Fruit fly (Drosophila melanogaster) Kc167 (cell line): ENCODE data around the gene CG12010.

Source experiments
- Myc ChIP-seq: fragments of >200 bp; optimal IDR thresholded peaks from 2 replicates; lab custom pipeline; 2017; ENCODE audit warnings: missing external identifiers
- Sin3A ChIP-seq: fragments of >200 bp; optimal IDR thresholded peaks from 2 replicates; lab custom pipeline; 2018; ENCODE audit warnings: missing external identifiers
- h ChIP-seq: fragments of >200 bp; optimal IDR thresholded peaks from 3 replicates; lab custom pipeline; 2018; ENCODE audit warnings: missing external identifiers
- insv ChIP-seq: fragments of >200 bp; optimal IDR thresholded peaks from 3 replicates; lab custom pipeline; 2018; ENCODE audit warnings: missing external identifiers
- psq ChIP-seq: fragments of >200 bp; optimal IDR thresholded peaks from 2 replicates; lab custom pipeline; 2017; ENCODE audit warnings: missing external identifiers
- ttk ChIP-seq: sonication (Bioruptor generic); optimal IDR thresholded peaks from 2 replicates; lab custom pipeline; 2017; ENCODE audit warnings: missing external identifiers

CG12010 gene

DNA sequence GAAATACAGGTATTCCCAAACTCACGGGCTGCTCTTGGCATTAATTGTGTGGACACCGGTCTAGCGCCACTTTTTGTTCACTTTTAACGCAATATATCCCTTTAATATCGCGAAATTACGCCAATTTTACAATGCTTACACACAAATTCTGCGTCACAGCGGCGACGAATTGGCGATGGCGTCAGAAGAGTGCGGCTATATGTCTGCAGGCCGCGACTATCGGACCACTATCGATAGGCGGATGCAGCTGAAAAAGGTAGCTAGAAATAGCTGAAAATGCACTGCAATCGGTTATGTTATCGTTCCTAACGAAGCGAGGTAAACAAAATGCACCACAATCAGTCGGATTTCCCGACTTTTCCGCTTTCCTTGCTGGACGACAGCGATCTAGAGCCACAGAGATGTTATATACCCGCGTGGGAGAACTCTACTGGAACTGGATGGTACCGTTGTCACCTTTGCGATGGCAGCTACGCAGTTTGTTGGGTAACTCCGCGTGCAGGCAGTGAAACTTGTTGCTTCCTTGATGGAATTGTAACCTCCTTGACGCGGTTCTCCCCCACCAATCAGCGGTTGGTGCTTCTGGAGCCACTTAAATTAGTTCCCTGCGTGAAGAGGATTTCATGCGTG is at the start of gene CG12010, which contains the start of gene Ythdc1:
TSS of gene CG12010 (plus strand) at position 289 of the 630 bp plus-strand sequence.
TSS of gene Ythdc1 (minus strand) at position 177 of the 630 bp plus-strand sequence.
- peak; percentile 75 for TF ChIP-seq insv (lab: Kevin White, UChicago)
- TF ChIP-seq psq (lab: Kevin White, UChicago) = no peak
- no peak for TF ChIP-seq Sin3A (lab: Kevin White, UChicago)
- peak; percentile 70 for TF ChIP-seq h
- TF ChIP-seq ttk (lab: Kevin White, UChicago) = no peak

DNA sequence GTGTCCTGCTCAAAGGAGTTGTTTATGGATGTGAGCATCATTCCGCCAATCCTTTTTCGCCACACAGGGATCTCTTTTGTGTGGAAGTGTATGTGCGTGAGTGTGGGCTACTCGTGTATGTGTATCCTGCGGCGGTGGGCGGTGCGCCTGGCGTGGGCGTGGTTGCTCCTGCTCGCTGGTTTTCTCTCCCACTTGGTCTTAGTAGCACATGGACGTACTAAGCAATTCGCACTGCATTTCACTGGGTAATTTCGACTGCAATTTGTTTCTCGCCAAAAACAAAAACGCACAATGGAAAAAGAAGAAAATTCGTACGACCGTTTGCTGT is 48.5 kb upstream of the CG12010 start:
- TF ChIP-seq Myc = no peak
- no peak for TF ChIP-seq psq (lab: Kevin White, UChicago)

DNA sequence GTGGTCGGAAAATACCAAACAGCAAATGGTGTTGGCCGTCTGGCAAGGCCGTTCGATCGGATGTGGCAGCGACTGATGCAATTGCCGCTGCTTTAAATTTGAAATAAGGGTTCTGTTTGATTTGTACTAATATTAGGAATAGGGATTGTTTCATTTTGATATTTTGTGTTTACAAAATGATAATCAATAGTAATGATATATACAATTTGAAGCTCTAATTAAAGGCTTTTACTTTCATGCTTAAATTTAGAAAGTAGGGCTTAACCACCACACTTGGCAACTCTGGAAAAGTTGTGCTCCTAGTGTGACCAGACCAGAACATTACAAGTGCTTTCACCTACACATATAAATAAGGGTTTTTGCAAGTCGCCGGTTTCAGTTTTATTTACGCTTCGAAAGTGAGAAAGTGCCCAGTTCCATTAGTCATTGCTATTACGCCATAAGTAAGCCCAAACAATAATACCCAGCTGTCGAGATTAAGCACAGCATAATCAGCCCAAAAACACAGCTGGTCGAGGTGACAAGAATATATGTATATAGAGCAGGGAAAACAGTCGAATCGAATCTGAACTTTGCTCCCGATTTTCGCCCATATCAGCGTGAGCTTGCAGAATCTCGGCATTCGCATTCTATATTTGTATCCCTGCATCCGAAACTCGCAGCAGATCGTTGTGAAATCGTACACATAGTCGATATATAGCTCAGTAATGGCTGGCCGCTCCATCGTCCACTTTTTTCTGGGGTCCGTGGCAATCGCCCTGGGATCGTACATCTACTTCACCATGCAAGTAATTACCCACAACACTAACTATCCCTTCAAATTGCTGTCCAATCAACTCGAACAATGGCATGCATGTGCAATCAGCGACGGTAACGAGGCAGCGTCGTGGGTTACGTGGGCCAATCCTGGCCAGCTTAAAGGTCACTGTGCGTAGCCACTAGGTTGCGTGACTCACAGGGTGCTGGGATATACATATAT is 47.9 kb upstream of the CG12010 start, which contains the start of gene Gtpx:
TSS of gene Gtpx (plus strand) at position 341 of the 979 bp plus-strand sequence.
- no peak for TF ChIP-seq psq (lab: Kevin White, UChicago)
- no peak for TF ChIP-seq ttk (lab: Kevin White, UChicago)
- TF ChIP-seq h = peak; percentile 57
- TF ChIP-seq insv (lab: Kevin White, UChicago) = no peak
- no peak for TF ChIP-seq Myc

DNA sequence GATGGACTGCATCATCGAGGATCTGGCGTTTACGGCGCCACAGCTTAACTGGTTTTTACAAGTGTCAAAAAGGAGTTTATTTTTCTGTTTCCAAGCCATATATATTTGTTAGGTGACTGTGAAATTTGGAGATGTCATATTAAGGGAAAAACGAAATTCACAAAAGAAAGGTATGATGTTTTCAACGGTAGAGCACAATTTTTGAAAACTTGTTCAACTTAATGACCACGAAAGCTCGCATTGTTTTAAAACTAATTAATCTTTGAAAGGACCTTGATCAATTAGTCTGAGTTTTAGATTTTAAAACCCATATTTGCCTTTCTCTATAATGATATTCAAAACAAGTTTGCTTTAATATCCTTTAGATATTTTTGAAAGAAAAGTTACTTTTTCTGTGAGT is 45.3 kb upstream of the CG12010 start, which contains the start of gene Strip:
TSS of gene Strip (minus strand) at position 101 of the 400 bp plus-strand sequence.
- no peak for TF ChIP-seq psq (lab: Kevin White, UChicago)
- no peak for TF ChIP-seq ttk (lab: Kevin White, UChicago)
- TF ChIP-seq insv (lab: Kevin White, UChicago) = no peak
- TF ChIP-seq h = no peak
- TF ChIP-seq Sin3A (lab: Kevin White, UChicago) = no peak
- no peak for TF ChIP-seq Myc

DNA sequence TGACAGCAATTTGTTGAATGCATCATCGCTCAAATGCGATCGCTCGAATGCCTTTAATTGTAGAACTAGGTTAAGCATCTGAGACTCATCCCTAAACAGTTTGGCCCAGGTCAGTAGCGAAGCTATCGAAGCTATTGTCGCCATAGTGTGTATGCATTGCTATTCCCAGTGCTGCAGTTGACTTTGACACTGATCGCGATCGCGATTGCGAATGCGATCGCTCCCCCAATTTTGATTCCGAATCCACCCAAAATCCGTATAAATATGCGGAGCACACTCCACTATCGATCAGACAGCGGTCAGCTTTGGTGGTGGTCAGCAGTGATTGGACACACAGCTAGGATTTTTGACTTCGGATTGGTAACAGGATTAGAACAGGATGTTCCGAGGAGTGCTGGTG is 44.3 kb upstream of the CG12010 start, which contains the start of gene CG14961:
TSS of gene CG14961 (plus strand) at position 301 of the 400 bp plus-strand sequence.
- TF ChIP-seq psq (lab: Kevin White, UChicago) (no peak), ttk (lab: Kevin White, UChicago) (no peak), insv (lab: Kevin White, UChicago) (no peak), Myc (no peak), Sin3A (lab: Kevin White, UChicago) (no peak), h (no peak)

DNA sequence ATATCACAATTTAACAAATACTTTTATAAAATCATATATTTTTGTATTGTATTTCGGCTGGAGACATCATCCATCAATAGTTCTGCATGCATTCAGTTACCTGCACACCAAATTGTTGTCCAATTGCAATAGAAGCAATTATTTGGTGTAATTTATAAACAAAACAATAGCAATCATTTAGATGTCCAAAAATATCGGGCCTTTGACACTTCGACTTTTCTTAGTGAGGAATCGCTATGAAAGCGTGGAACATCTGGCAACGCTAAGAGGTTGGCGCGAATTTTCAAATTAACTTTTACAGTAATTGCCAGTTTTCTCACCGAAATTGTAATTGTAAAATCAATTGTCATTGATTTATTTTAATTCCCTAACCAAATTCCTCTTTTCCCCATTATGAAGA is 39.3 kb upstream of the CG12010 start, which contains the start of gene CG14969:
TSS of gene CG14969 (minus strand) at position 195 of the 400 bp plus-strand sequence.
- TF ChIP-seq Sin3A (lab: Kevin White, UChicago) = no peak
- TF ChIP-seq h = no peak
- TF ChIP-seq ttk (lab: Kevin White, UChicago) = no peak
- TF ChIP-seq insv (lab: Kevin White, UChicago) = no peak
- no peak for TF ChIP-seq Myc
- no peak for TF ChIP-seq psq (lab: Kevin White, UChicago)

DNA sequence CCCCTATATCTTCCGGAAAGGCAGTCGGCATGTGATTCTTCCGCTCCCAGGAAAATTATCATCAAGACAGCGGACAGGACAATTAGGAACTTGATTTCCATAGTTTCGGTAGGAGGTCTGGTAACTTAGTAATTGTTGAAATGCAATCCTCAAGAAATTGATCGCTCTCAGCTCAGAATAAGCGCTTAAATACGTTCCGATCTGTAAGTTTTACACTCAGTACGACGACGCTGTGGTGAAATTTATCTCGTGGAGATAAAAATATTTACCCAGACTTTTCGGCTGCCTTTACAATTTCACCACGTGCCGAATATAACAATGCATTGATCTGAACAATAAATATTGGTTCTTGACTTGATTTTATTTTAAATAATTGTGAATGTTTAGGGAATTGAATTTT is 38.4 kb upstream of the CG12010 start, which contains the start of gene Drsl1:
TSS of gene Drsl1 (minus strand) at position 101 of the 400 bp plus-strand sequence.
- no peak for TF ChIP-seq insv (lab: Kevin White, UChicago)
- no peak for TF ChIP-seq psq (lab: Kevin White, UChicago)
- no peak for TF ChIP-seq ttk (lab: Kevin White, UChicago)
- TF ChIP-seq Sin3A (lab: Kevin White, UChicago) = no peak
- no peak for TF ChIP-seq Myc
- TF ChIP-seq h = no peak

DNA sequence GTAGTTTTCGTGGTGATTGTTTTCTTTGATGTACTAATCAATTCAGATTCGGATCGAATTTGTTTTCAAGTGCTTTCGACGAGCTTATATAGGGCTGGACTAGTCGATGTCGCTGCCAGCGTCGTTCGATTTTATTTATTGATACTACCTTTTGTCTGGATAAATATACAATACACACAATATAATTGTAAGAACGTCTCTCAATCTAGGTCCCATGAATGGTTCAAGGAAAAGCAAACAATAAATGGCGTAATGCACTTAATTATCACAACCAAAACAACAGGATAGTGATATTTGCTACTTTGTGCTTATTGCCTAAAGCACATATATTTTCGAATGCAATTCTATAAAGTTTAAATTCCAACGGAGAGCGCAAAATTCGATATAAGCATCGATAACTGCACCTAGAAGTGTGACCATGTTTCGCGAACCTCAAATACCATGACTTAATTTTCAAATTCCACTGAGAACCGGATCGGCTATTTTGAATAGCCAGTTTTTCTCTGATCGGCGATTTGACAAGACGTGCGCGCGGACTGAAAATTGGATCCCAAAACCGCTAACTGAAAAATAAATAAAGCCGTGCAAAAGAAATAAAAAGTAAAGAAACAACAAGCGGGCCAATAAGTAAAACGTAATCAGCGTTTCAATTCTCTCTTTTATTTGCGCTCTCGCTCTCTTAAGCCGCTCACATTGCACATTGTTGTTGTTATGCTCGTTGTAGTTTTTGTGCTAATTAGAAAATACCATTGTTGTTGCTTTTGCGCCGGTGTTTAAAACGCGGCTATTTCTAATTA is 37.5 kb upstream of the CG12010 start, which contains the start of the genes Drsl6 and kst:
TSS of gene Drsl6 (minus strand) at position 51 of the 797 bp plus-strand sequence.
TSS of gene kst (plus strand) at position 493 of the 797 bp plus-strand sequence.
- TF ChIP-seq psq (lab: Kevin White, UChicago) (no peak), Sin3A (lab: Kevin White, UChicago) (no peak), h (no peak)

DNA sequence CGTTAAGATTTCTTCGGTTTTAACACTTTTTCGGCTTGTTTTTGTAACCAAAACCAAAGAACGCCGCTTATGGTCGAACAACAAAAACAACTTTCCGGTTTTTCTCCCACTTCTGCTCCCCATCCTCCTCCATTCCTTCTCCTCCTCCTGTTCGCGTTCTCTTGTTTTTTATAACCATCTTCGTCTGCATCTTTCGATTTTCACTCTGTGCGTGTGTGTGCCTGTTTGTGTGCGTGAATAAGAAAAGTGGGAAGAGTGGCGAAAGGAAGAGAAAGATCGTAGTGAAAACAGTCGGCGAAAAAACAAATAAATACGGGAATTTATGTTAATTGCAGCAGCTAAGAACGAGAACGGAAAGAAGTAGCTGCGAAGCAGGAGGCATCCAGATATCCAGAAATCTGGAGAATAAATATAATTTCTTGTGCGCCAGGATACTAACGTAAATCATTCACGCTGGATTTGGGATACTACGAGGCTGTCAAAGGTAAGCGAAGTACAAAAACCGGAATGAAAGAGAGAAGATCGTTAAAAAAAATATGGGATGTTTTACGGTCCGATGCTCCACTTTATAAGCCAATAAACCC is 36.6 kb upstream of the CG12010 start:
- no peak for TF ChIP-seq psq (lab: Kevin White, UChicago)
- TF ChIP-seq Myc = no peak
- no peak for TF ChIP-seq ttk (lab: Kevin White, UChicago)
- TF ChIP-seq Sin3A (lab: Kevin White, UChicago) = no peak
- no peak for TF ChIP-seq insv (lab: Kevin White, UChicago)
- TF ChIP-seq h = no peak

DNA sequence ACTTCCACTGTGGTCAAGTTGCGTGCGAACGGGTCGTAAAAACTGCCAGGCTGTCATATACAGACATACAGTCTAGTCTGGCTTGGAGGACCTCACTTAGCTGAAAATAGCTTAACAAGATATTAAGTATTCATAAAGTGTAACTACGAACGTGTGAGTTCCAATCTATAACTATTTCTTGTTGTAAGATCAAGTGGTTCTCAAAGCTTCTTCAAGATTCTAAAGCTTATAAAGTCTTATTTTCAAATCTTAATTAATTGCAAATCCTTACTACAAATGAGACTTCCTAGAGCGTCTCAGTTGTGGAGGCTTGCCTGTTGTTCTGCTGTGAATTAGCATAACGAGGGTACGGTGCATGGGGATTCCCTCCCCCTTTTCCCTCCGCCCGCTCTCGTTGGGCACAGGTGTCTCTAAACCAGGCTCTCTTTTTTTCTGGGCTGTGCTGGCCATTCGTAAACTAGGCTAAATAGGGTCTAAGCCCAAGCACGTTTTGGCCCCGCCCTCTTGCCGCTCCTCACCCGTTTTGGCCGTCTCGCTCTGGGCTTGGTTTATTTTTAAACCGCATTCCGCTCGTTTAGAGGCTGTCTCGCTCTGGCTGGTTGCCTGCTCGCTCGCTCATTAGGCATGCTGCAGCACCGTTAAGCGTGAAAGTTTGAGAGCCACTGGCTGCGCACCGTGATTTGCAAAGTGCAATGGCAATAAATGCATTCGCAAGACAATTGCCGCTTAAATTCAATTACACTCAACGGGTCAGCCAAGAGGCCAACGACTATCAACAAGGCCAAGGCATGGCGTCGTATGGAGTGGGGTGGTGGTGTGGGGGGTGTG is 35.8 kb upstream of the CG12010 start:
- TF ChIP-seq Sin3A (lab: Kevin White, UChicago) (no peak), Myc (no peak), insv (lab: Kevin White, UChicago) (no peak), psq (lab: Kevin White, UChicago) (no peak), h (no peak), ttk (lab: Kevin White, UChicago) (no peak)
